Worm (Caenorhabditis elegans): Measurements from ENCODE around the gene enu-3.6.

DNA sequence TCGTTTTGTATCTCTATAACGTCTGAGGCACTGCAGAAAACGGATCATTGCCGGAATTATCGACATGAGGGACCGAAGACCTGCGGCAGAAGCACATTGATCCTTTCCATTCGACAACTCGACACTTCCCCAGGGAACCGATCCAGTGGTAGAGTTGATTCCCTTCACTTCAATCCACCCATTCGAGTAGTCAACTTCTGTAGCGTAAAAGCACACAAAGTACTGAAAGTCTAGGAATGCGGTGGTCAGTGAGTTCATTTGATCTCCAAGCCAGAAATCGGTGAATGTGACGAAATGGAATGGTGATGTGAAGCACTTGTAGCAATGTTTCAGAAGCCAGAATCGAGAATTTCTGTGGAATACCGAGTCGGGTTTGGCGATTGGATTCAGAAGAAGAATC lies 45.7 kb upstream of the enu-3.6 start:
- no peak for TF ChIP-seq ceh-31 (tag; optimal IDR thresholded peaks at IDR 0.05)
- TF ChIP-seq nfya-1 (tag; optimal IDR thresholded peaks at IDR 0.05), result no peak
- TF ChIP-seq che-1 (tag; optimal IDR thresholded peaks at IDR 0.05), result no peak
- no peak for TF ChIP-seq ceh-45 (GFP tag; IDR thresholded peaks at IDR 0.05)
- no peak for TF ChIP-seq sox-4 (tag; optimal IDR thresholded peaks at IDR 0.05)

Measured in whole organism, late embryonic.